Fruit fly (Drosophila melanogaster) whole organism, pupa: ENCODE results near the gene CG14147.

Experiments used
- CG10348 ChIP-seq: fragments of 200-800 bp; sonication (Bioruptor generic); IDR thresholded peaks from 2 replicates; pipeline ENCODE4 v1.3.6; 2022; ENCODE audit warnings: missing biosample characterization, missing genetic modification characterization
- CG12605 ChIP-seq: fragments of 200-800 bp; sonication (Bioruptor generic); IDR thresholded peaks from 2 replicates; pipeline ENCODE4 v1.3.6; 2022; ENCODE audit warnings: missing biosample characterization, missing genetic modification characterization
- CG13204 ChIP-seq: fragments of 200-800 bp; sonication (Bioruptor generic); optimal IDR thresholded peaks from 2 replicates; lab custom pipeline; 2018; ENCODE audit warnings: missing biosample characterization, mild to moderate bottlenecking, missing genetic modification characterization, moderate library complexity
- CG14655 ChIP-seq: fragments of 200-800 bp; sonication (Bioruptor generic); optimal IDR thresholded peaks from 3 replicates; lab custom pipeline; 2017; ENCODE audit warnings: mild to moderate bottlenecking, missing biosample characterization, missing genetic modification reagents, missing genetic modification characterization
- CG15710 ChIP-seq: fragments of 200-800 bp; sonication (Bioruptor generic); optimal IDR thresholded peaks from 2 replicates; lab custom pipeline; 2018; ENCODE audit warnings: missing biosample characterization, mild to moderate bottlenecking, missing genetic modification characterization, moderate library complexity
- CG17806 ChIP-seq: fragments of 200-800 bp; sonication (Bioruptor generic); optimal IDR thresholded peaks from 2 replicates; lab custom pipeline; 2018; ENCODE audit warnings: missing biosample characterization, mild to moderate bottlenecking, missing genetic modification characterization, moderate library complexity
- CG32121 ChIP-seq: fragments of 200-800 bp; sonication (Bioruptor generic); IDR thresholded peaks from 2 replicates; pipeline ENCODE4 v1.3.6; 2022; ENCODE audit warnings: missing biosample characterization, missing genetic modification characterization
- CG34367 ChIP-seq: fragments of 200-800 bp; sonication (Bioruptor generic); optimal IDR thresholded peaks from 2 replicates; lab custom pipeline; 2018; ENCODE audit warnings: missing biosample characterization, mild to moderate bottlenecking, missing genetic modification characterization
- CG4496 ChIP-seq: fragments of 200-800 bp; sonication (Bioruptor generic); IDR thresholded peaks from 3 replicates; pipeline ENCODE4 v1.3.6; 2022; ENCODE audit warnings: missing biosample characterization, missing genetic modification characterization
- CG8159 ChIP-seq: fragments of 200-800 bp; sonication (Bioruptor generic); optimal IDR thresholded peaks from 3 replicates; lab custom pipeline; 2018; ENCODE audit warnings: missing biosample characterization, mild to moderate bottlenecking, missing genetic modification characterization, moderate library complexity
- CG8301 ChIP-seq: fragments of 200-800 bp; sonication (Bioruptor generic); optimal IDR thresholded peaks from 2 replicates; lab custom pipeline; 2018; ENCODE audit warnings: missing biosample characterization, mild to moderate bottlenecking, missing genetic modification characterization
- CG9948 ChIP-seq: fragments of 200-800 bp; sonication (Bioruptor generic); optimal IDR thresholded peaks from 2 replicates; lab custom pipeline; 2018; ENCODE audit warnings: missing biosample characterization, mild to moderate bottlenecking, missing genetic modification characterization, moderate library complexity
- D1 ChIP-seq: fragments of 200-800 bp; sonication (Bioruptor generic); optimal IDR thresholded peaks from 2 replicates; lab custom pipeline; 2018; ENCODE audit warnings: missing biosample characterization, mild to moderate bottlenecking, missing genetic modification characterization, moderate library complexity
- EcR ChIP-seq: fragments of 200-800 bp; sonication (Bioruptor generic); optimal IDR thresholded peaks from 3 replicates; lab custom pipeline; 2019; ENCODE audit warnings: missing biosample characterization, missing genetic modification characterization, mild to moderate bottlenecking, moderate library complexity, missing genetic modification reagents
- Ets98B ChIP-seq: fragments of 200-800 bp; sonication (Bioruptor generic); IDR thresholded peaks from 2 replicates; pipeline ENCODE4 v1.3.6; 2022; ENCODE audit warnings: missing biosample characterization, missing genetic modification characterization
- Pif1A ChIP-seq: fragments of 200-800 bp; sonication (Bioruptor generic); optimal IDR thresholded peaks from 3 replicates; lab custom pipeline; 2016; ENCODE audit warnings: missing biosample characterization, missing genetic modification characterization
- Pif1B ChIP-seq: fragments of 200-800 bp; sonication (Bioruptor generic); optimal IDR thresholded peaks from 3 replicates; lab custom pipeline; 2016; ENCODE audit warnings: missing biosample characterization, missing genetic modification characterization
- Snoo ChIP-seq: fragments of 200-800 bp; sonication (Bioruptor generic); optimal IDR thresholded peaks from 3 replicates; lab custom pipeline; 2017; ENCODE audit warnings: missing biosample characterization, mild to moderate bottlenecking, missing genetic modification characterization, inconsistent platforms
- fd96Ca ChIP-seq: fragments of 200-800 bp; sonication (Bioruptor generic); IDR thresholded peaks from 3 replicates; pipeline ENCODE4 v1.3.6; 2022; ENCODE audit warnings: missing biosample characterization, missing genetic modification characterization
- gl ChIP-seq: fragments of 200-800 bp; sonication (Bioruptor generic); optimal IDR thresholded peaks from 2 replicates; lab custom pipeline; 2018; ENCODE audit warnings: missing biosample characterization, mild to moderate bottlenecking, missing genetic modification characterization
- rn ChIP-seq: fragments of 200-800 bp; sonication (Bioruptor generic); IDR thresholded peaks from 2 replicates; pipeline ENCODE4 v1.3.6; 2022; ENCODE audit warnings: missing biosample characterization, missing genetic modification characterization

CG14147 gene

dm6 chr3L:10931430-10931829, 41.0 kb upstream of the CG14147 start:
- TF ChIP-seq D1 (tag; lab: Kevin White, UChicago) = peak; percentile 60
- peak; percentile 79 for TF ChIP-seq CG15710 (tag; lab: Kevin White, UChicago)
- peak; percentile 85 for TF ChIP-seq CG8301 (tag; lab: Kevin White, UChicago)
- TF ChIP-seq fd96Ca (GFP tag; lab: Robert Waterston, UW) = peak; percentile 59
- peak; percentile 55 for TF ChIP-seq Pif1B (GFP tag; lab: Kevin White, UChicago)
- TF ChIP-seq gl = peak; percentile 48
- TF ChIP-seq EcR (GFP tag; lab: Kevin White, UChicago) = no peak
- peak; percentile 8; the same call in 1 of the 2 replicates for TF ChIP-seq rn (GFP tag; lab: Robert Waterston, UW)
- peak; percentile 84 for TF ChIP-seq CG32121 (GFP tag; lab: Robert Waterston, UW)
- TF ChIP-seq Snoo (tag; lab: Kevin White, UChicago) = peak; percentile 18
- TF ChIP-seq CG8159 = peak; percentile 75
- TF ChIP-seq CG34367 (tag; lab: Kevin White, UChicago) = peak; percentile 75
- TF ChIP-seq Pif1A (GFP tag; lab: Kevin White, UChicago) = peak; percentile 69
- TF ChIP-seq CG10348 (GFP tag; lab: Robert Waterston, UW) = no peak
- TF ChIP-seq CG13204 = peak; percentile 7
- TF ChIP-seq Ets98B (GFP tag; lab: Robert Waterston, UW) = peak; percentile 67
- peak; percentile 89 for TF ChIP-seq CG14655 (GFP tag; lab: Kevin White, UChicago)
- TF ChIP-seq CG9948 (tag; lab: Kevin White, UChicago) = peak; percentile 89
- TF ChIP-seq CG12605 (GFP tag; lab: Robert Waterston, UW) = peak; percentile 68
- TF ChIP-seq CG17806 (tag; lab: Kevin White, UChicago) = peak; percentile 81
- peak; percentile 82 for TF ChIP-seq CG4496

- no peak for TF ChIP-seq CG9948 (tag; lab: Kevin White, UChicago)
- TF ChIP-seq gl = no peak
- peak; percentile 6 for TF ChIP-seq CG17806 (tag; lab: Kevin White, UChicago)
- peak; percentile 11 for TF ChIP-seq CG8159
- peak; percentile 35 for TF ChIP-seq Snoo (tag; lab: Kevin White, UChicago)
These were observed 37.4 kb upstream of the CG14147 start for dm6 chr3L:10934983-10935539.

dm6 chr3L:10938108-10938507, 34.3 kb upstream of the CG14147 start:
- no peak for TF ChIP-seq Snoo (tag; lab: Kevin White, UChicago)
- TF ChIP-seq rn (GFP tag; lab: Robert Waterston, UW) = no peak
- no peak for TF ChIP-seq Pif1A (GFP tag; lab: Kevin White, UChicago)
- no peak for TF ChIP-seq CG8301 (tag; lab: Kevin White, UChicago)
- TF ChIP-seq EcR (GFP tag; lab: Kevin White, UChicago) = no peak
- TF ChIP-seq CG32121 (GFP tag; lab: Robert Waterston, UW) = peak; percentile 56
- TF ChIP-seq CG10348 (GFP tag; lab: Robert Waterston, UW) = no peak
- TF ChIP-seq CG12605 (GFP tag; lab: Robert Waterston, UW) = peak; percentile 29; the same call in 1 of the 2 replicates
- TF ChIP-seq CG13204 = no peak
- TF ChIP-seq Ets98B (GFP tag; lab: Robert Waterston, UW) = peak; percentile 13; the same call in 1 of the 2 replicates
- no peak for TF ChIP-seq CG9948 (tag; lab: Kevin White, UChicago)
- no peak for TF ChIP-seq CG15710 (tag; lab: Kevin White, UChicago)
- no peak for TF ChIP-seq CG8159
- TF ChIP-seq Pif1B (GFP tag; lab: Kevin White, UChicago) = no peak
- peak; percentile 56 for TF ChIP-seq fd96Ca (GFP tag; lab: Robert Waterston, UW)
- no peak for TF ChIP-seq D1 (tag; lab: Kevin White, UChicago)
- TF ChIP-seq CG4496 = peak; percentile 45; the same call in 1 of the 3 replicates
- TF ChIP-seq CG17806 (tag; lab: Kevin White, UChicago) = no peak
- no peak for TF ChIP-seq CG14655 (GFP tag; lab: Kevin White, UChicago)

- TF ChIP-seq Pif1A (GFP tag; lab: Kevin White, UChicago) (peak; percentile 66), fd96Ca (GFP tag; lab: Robert Waterston, UW) (peak; percentile 67; the same call in 2 of the 3 replicates), CG12605 (GFP tag; lab: Robert Waterston, UW) (no peak), CG4496 (peak; percentile 52; the same call in 2 of the 3 replicates), D1 (tag; lab: Kevin White, UChicago) (peak; percentile 60), CG34367 (tag; lab: Kevin White, UChicago) (peak; percentile 48), CG8301 (tag; lab: Kevin White, UChicago) (peak; percentile 57), CG13204 (peak; percentile 78), Snoo (tag; lab: Kevin White, UChicago) (peak; percentile 63), CG8159 (peak; percentile 79), CG17806 (tag; lab: Kevin White, UChicago) (peak; percentile 72), CG14655 (GFP tag; lab: Kevin White, UChicago) (peak; percentile 67), rn (GFP tag; lab: Robert Waterston, UW) (no peak), CG9948 (tag; lab: Kevin White, UChicago) (peak; percentile 72), Ets98B (GFP tag; lab: Robert Waterston, UW) (no peak), CG32121 (GFP tag; lab: Robert Waterston, UW) (no peak), Pif1B (GFP tag; lab: Kevin White, UChicago) (peak; percentile 59), EcR (GFP tag; lab: Kevin White, UChicago) (peak; percentile 24), gl (peak; percentile 38), CG15710 (tag; lab: Kevin White, UChicago) (peak; percentile 62)
These were observed 32.1 kb upstream of the CG14147 start for dm6 chr3L:10940312-10940711.

dm6 chr3L:10942541-10942940, 29.9 kb upstream of the CG14147 start:
- peak; percentile 12 for TF ChIP-seq Snoo (tag; lab: Kevin White, UChicago)
- TF ChIP-seq rn (GFP tag; lab: Robert Waterston, UW) = no peak
- TF ChIP-seq CG32121 (GFP tag; lab: Robert Waterston, UW) = no peak
- TF ChIP-seq Ets98B (GFP tag; lab: Robert Waterston, UW) = no peak
- peak; percentile 46 for TF ChIP-seq CG34367 (tag; lab: Kevin White, UChicago)
- TF ChIP-seq Pif1A (GFP tag; lab: Kevin White, UChicago) = no peak
- TF ChIP-seq CG9948 (tag; lab: Kevin White, UChicago) = peak; percentile 7
- TF ChIP-seq CG15710 (tag; lab: Kevin White, UChicago) = peak; percentile 78
- TF ChIP-seq EcR (GFP tag; lab: Kevin White, UChicago) = no peak
- TF ChIP-seq CG13204 = no peak
- TF ChIP-seq CG8159 = peak; percentile 71
- peak; percentile 17 for TF ChIP-seq CG17806 (tag; lab: Kevin White, UChicago)
- no peak for TF ChIP-seq gl
- TF ChIP-seq CG12605 (GFP tag; lab: Robert Waterston, UW) = no peak
- peak; percentile 9 for TF ChIP-seq CG14655 (GFP tag; lab: Kevin White, UChicago)
- TF ChIP-seq fd96Ca (GFP tag; lab: Robert Waterston, UW) = no peak
- no peak for TF ChIP-seq CG4496
- TF ChIP-seq CG10348 (GFP tag; lab: Robert Waterston, UW) = no peak
